Worm (Caenorhabditis elegans): ENCODE results near the gene srt-16.
A peak's percentile ranks its signal among the peaks of the same experiment; 100 is the strongest.

Gene srt-16

DNA sequence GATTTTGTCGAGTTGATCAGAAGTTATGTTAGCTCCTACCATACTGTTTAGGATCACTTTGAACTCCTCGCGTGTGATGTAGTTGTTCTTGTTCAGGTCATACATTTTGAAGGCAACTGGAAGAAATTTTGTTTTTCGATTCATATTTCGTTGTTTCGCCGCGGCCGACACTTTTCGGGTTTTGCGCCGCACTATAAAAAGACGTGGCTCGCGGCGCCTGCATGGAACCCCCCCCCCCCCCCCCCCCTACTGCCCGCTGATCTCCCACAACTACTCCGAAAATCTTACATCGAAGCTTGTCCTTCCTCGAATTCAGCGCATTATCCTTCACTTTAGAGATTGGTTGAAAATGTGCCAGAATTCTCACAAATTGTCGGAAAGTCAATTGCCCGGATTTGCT, 26.3 kb downstream of the srt-16 start:
- TF ChIP-seq nhr-77 (tag; optimal IDR thresholded peaks at IDR 0.05) (no peak), lin-39 (tag; optimal IDR thresholded peaks at IDR 0.05) (no peak), nhr-12 (tag; optimal IDR thresholded peaks at IDR 0.05) (no peak), nhr-237 (tag; optimal IDR thresholded peaks at IDR 0.05) (no peak), aly-2 (tag; optimal IDR thresholded peaks at IDR 0.05) (no peak), jun-1 (tag; optimal IDR thresholded peaks at IDR 0.05) (no peak), nfya-1 (tag; optimal IDR thresholded peaks at IDR 0.05; ENCODE audit: insufficient read depth) (no peak), R02D3.7 (tag; optimal IDR thresholded peaks at IDR 0.05) (no peak), nhr-11 (tag; optimal IDR thresholded peaks at IDR 0.05) (no peak), nhr-25 (tag; optimal IDR thresholded peaks at IDR 0.05) (no peak), ceh-28 (tag; optimal IDR thresholded peaks at IDR 0.05) (no peak), pha-4 (tag; optimal IDR thresholded peaks at IDR 0.05) (no peak), mml-1 (tag; optimal IDR thresholded peaks at IDR 0.05) (no peak), eor-1 (tag; optimal IDR thresholded peaks at IDR 0.05) (no peak), elt-2 (tag; optimal IDR thresholded peaks at IDR 0.05) (no peak), elt-3 (tag; optimal IDR thresholded peaks at IDR 0.05) (no peak), ztf-11 (tag; optimal IDR thresholded peaks at IDR 0.05) (no peak), hmg-11 (tag; optimal IDR thresholded peaks at IDR 0.05) (no peak), mdl-1 (tag; optimal IDR thresholded peaks at IDR 0.05) (no peak), egl-5 (tag; optimal IDR thresholded peaks at IDR 0.05) (no peak)

DNA sequence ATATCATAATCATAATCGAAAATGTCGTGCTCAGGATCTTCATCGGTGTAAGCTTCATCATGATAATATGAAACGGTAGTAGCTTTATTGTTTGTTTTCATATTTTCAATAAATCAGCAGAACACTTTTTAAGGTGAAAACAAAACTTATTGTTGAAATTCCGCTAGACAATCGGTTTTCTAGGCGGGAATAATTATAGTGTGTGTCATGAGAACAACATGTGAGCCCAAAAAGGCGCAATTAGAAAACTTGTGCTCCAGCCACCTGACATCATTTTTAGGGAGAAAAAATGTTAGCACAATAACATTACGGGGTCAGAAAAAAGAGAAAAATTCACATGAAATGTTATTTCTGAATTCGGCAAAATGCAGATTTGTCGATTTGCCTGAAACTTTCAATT, 30.1 kb downstream of the srt-16 start, which contains the start of gene srw-8:
Gene srw-8, minus strand, starts transcription at position 101 of the 400 bp plus-strand sequence.
- no peak for TF ChIP-seq ceh-82 (tag; optimal IDR thresholded peaks at IDR 0.05)
- TF ChIP-seq nfya-1 (tag; optimal IDR thresholded peaks at IDR 0.05; ENCODE audit: insufficient read depth): no peak

DNA sequence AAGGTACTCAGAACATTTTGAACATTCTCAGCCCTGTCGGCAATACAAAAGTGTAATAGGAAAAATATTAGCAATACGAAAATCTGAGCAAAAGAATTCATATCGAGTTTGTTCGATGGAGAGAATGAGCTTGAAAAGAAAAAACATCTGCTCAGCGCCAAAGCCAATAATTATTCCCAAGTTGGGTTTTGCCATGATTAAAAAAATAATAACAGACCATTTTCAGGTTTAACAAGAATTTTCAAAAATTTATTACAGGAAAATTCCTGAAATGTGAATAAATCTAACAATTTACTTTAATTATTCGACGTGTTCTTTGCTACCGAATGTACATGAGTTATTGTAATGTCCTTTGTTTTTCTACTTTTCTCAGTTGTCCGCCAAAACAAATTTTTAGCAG, 32.0 kb downstream of the srt-16 start, which contains the start of gene irld-38:
Gene irld-38, minus strand, starts transcription at position 101 of the 400 bp plus-strand sequence.
- TF ChIP-seq nhr-76 (tag; optimal IDR thresholded peaks at IDR 0.05) (no peak), eor-1 (tag; optimal IDR thresholded peaks at IDR 0.05) (no peak), pha-4 (tag; optimal IDR thresholded peaks at IDR 0.05) (no peak), unc-39 (tag; optimal IDR thresholded peaks at IDR 0.05) (no peak), lin-39 (tag; optimal IDR thresholded peaks at IDR 0.05) (no peak), skn-1 (tag; optimal IDR thresholded peaks at IDR 0.05) (no peak), hmg-11 (tag; optimal IDR thresholded peaks at IDR 0.05) (no peak), nhr-237 (tag; optimal IDR thresholded peaks at IDR 0.05) (no peak), fkh-2 (tag; optimal IDR thresholded peaks at IDR 0.05) (no peak), pqm-1 (tag; optimal IDR thresholded peaks at IDR 0.05) (no peak), egl-5 (tag; optimal IDR thresholded peaks at IDR 0.05) (no peak), tbx-2 (tag; optimal IDR thresholded peaks at IDR 0.05) (no peak), nhr-12 (tag; optimal IDR thresholded peaks at IDR 0.05) (no peak), mdl-1 (tag; optimal IDR thresholded peaks at IDR 0.05) (no peak), unc-62 (GFP tag; optimal IDR thresholded peaks at IDR 0.05) (no peak), ceh-82 (tag; optimal IDR thresholded peaks at IDR 0.05) (no peak), fkh-10 (GFP tag; optimal IDR thresholded peaks at IDR 0.05) (no peak), zag-1 (tag; optimal IDR thresholded peaks at IDR 0.05) (no peak), daf-12 (tag; optimal IDR thresholded peaks at IDR 0.05) (no peak), nhr-67 (tag; optimal IDR thresholded peaks at IDR 0.05) (no peak)

DNA sequence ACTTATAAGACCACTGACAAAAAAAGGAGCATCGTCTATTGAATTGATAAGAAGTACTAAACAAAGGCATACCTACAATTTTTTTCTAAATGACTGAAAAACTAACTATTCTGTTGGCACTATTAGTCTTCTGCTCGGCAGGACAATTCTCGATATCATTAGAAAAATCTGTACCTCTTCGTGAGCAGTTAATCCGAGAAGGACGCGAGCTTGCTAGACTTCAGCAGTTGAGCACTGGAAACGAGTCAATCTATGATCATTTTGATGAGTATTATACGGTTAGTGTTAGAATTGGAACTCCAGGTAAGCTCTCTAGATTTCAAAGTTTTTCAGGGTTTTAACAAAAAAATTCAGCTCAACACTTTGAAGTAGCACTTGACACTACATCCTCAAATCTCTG, 36.1 kb downstream of the srt-16 start, which contains the start of gene asp-7:
Gene asp-7, plus strand, starts transcription at position 81 of the 400 bp plus-strand sequence.
- TF ChIP-seq ceh-9 (tag; optimal IDR thresholded peaks at IDR 0.05) (no peak), elt-2 (tag; optimal IDR thresholded peaks at IDR 0.05) (peak; percentile 15), fos-1 (tag; optimal IDR thresholded peaks at IDR 0.05) (no peak), hmg-11 (tag; optimal IDR thresholded peaks at IDR 0.05) (no peak), nhr-43 (tag; optimal IDR thresholded peaks at IDR 0.05; ENCODE audit: poor library complexity, severe bottlenecking) (no peak), ama-1 (optimal IDR thresholded peaks at IDR 0.05) (no peak), elt-1 (tag; optimal IDR thresholded peaks at IDR 0.05) (no peak)
